Fruit fly (Drosophila melanogaster): ENCODE results near the gene CG6282.

Gene CG6282

dm6 chr3L:8603880-8604692 lies at the start of gene CG6282, which contains the start of gene CG5989 (continued):
- TF ChIP-seq Opbp (GFP tag; IDR thresholded peaks at IDR 0.05; ENCODE audit: partially characterized antibody) (peak; percentile 66), CG13624 (GFP tag; optimal IDR thresholded peaks at IDR 0.05) (peak; percentile 11), Lpt (GFP tag; optimal IDR thresholded peaks at IDR 0.05) (no peak), CG14014 (GFP tag; IDR thresholded peaks at IDR 0.05) (peak; percentile 57), vnd (GFP tag; IDR thresholded peaks at IDR 0.05; ENCODE audit: partially characterized antibody) (0 out of 3 replicates have a peak, but pooled peaks have one; percentile 26), nmo (GFP tag; optimal IDR thresholded peaks at IDR 0.05) (peak; percentile 61), Lhr (GFP tag; optimal IDR thresholded peaks at IDR 0.05) (peak; percentile 73), gsb-n (tag; optimal IDR thresholded peaks at IDR 0.05) (peak; percentile 29), gt (GFP tag; IDR thresholded peaks at IDR 0.05) (no peak), mam (GFP tag; optimal IDR thresholded peaks at IDR 0.05) (no peak), ATbp (GFP tag; optimal IDR thresholded peaks at IDR 0.05) (peak; percentile 56), ttk (GFP tag; IDR thresholded peaks at IDR 0.05) (peak; percentile 19; the same call in 1 of the 2 replicates), CG3407 (GFP tag; optimal IDR thresholded peaks at IDR 0.05) (peak; percentile 56), dmrt99B (tag; optimal IDR thresholded peaks at IDR 0.05) (no peak), knrl (GFP tag; IDR thresholded peaks at IDR 0.05; ENCODE audit: partially characterized antibody) (peak; percentile 55), tll (GFP tag; optimal IDR thresholded peaks at IDR 0.05) (no peak), Ets65A (GFP tag) (peak; percentile 69), pita (GFP tag; optimal IDR thresholded peaks at IDR 0.05) (peak; percentile 89), gcm2 (GFP tag; optimal IDR thresholded peaks at IDR 0.05) (no peak), CG4617 (GFP tag; optimal IDR thresholded peaks at IDR 0.05; ENCODE audit: borderline replicate concordance) (peak; percentile 24), Ssrp (tag; optimal IDR thresholded peaks at IDR 0.05) (peak; percentile 24), pho (GFP tag; optimal IDR thresholded peaks at IDR 0.05) (peak; percentile 31), CG8281 (tag; optimal IDR thresholded peaks at IDR 0.05) (no peak), amos (GFP tag; IDR thresholded peaks at IDR 0.05; ENCODE audit: partially characterized antibody) (peak; percentile 65), CG17829 (tag; optimal IDR thresholded peaks at IDR 0.05) (peak; percentile 31), CG4404 (GFP tag; IDR thresholded peaks at IDR 0.05) (no peak), CG11504 (tag; optimal IDR thresholded peaks at IDR 0.05) (peak; percentile 61), CG12071 (GFP tag; optimal IDR thresholded peaks at IDR 0.05) (peak; percentile 15), grau (tag; optimal IDR thresholded peaks at IDR 0.05) (peak; percentile 49), CG10366 (GFP tag; IDR thresholded peaks at IDR 0.05) (peak; percentile 44), nom (GFP tag; optimal IDR thresholded peaks at IDR 0.05) (no peak), CG8924 (tag; optimal IDR thresholded peaks at IDR 0.05) (peak; percentile 46), Max (GFP tag; optimal IDR thresholded peaks at IDR 0.05) (peak; percentile 52), Ptx1 (GFP tag; IDR thresholded peaks at IDR 0.05) (0 out of 2 replicates have a peak, but pooled peaks have one; percentile 12), CG18262 (tag; optimal IDR thresholded peaks at IDR 0.05) (peak; percentile 13), ems (GFP tag; optimal IDR thresholded peaks at IDR 0.05) (peak; percentile 65), luna (GFP tag; optimal IDR thresholded peaks at IDR 0.05) (no peak), E2f2 (GFP tag; IDR thresholded peaks at IDR 0.05) (peak; percentile 70), CG31224 (GFP tag; IDR thresholded peaks at IDR 0.05) (no peak), Hmr (GFP tag; optimal IDR thresholded peaks at IDR 0.05) (peak; percentile 57), Atf6 (GFP tag; IDR thresholded peaks at IDR 0.05) (peak; percentile 58; the same call in 1 of the 2 replicates), CG9797 (GFP tag; optimal IDR thresholded peaks at IDR 0.05) (peak; percentile 43), Hey (tag; optimal IDR thresholded peaks at IDR 0.05) (no peak), unc-4 (GFP tag; IDR thresholded peaks at IDR 0.05; ENCODE audit: partially characterized antibody) (peak; percentile 61), az2 (GFP tag; optimal IDR thresholded peaks at IDR 0.05) (peak; percentile 28), CG2116 (GFP tag; optimal IDR thresholded peaks at IDR 0.05) (peak; percentile 98), cg (GFP tag; optimal IDR thresholded peaks at IDR 0.05) (no peak), CG7556 (GFP tag; optimal IDR thresholded peaks at IDR 0.05) (peak; percentile 60)

Data from whole organism, embryonic.